Worm (Caenorhabditis elegans): ENCODE data around the gene abcx-1.

The abcx-1 gene

ce11 chrII:6519703-6520102 lies 12.3 kb upstream of the abcx-1 start:
- no peak for TF ChIP-seq ceh-28 (tag; optimal IDR thresholded peaks at IDR 0.05)
- TF ChIP-seq nhr-77 (tag; optimal IDR thresholded peaks at IDR 0.05): no peak
- TF ChIP-seq zag-1 (tag; optimal IDR thresholded peaks at IDR 0.05): no peak
- no peak for TF ChIP-seq elt-3 (tag; optimal IDR thresholded peaks at IDR 0.05)
- TF ChIP-seq ZK546.5 (tag; optimal IDR thresholded peaks at IDR 0.05): no peak
- no peak for TF ChIP-seq nhr-11 (tag; optimal IDR thresholded peaks at IDR 0.05)
- TF ChIP-seq nfya-1 (tag; optimal IDR thresholded peaks at IDR 0.05; ENCODE audit: insufficient read depth): no peak
- no peak for TF ChIP-seq egl-27 (tag; optimal IDR thresholded peaks at IDR 0.05)
- no peak for TF ChIP-seq ztf-11 (tag; optimal IDR thresholded peaks at IDR 0.05)
- TF ChIP-seq eor-1 (tag; optimal IDR thresholded peaks at IDR 0.05): no peak
- TF ChIP-seq hmg-11 (tag; optimal IDR thresholded peaks at IDR 0.05): no peak
- TF ChIP-seq sea-2 (GFP tag; optimal IDR thresholded peaks at IDR 0.05): no peak
- no peak for TF ChIP-seq pha-4 (tag; optimal IDR thresholded peaks at IDR 0.05)
- no peak for TF ChIP-seq tbx-2 (tag; optimal IDR thresholded peaks at IDR 0.05)

- no peak for TF ChIP-seq unc-39 (tag; optimal IDR thresholded peaks at IDR 0.05)
- peak; percentile 89 for TF ChIP-seq elt-2 (tag; optimal IDR thresholded peaks at IDR 0.05)
- no peak for TF ChIP-seq daf-12 (tag; optimal IDR thresholded peaks at IDR 0.05)
- TF ChIP-seq ama-1 (optimal IDR thresholded peaks at IDR 0.05): no peak
- TF ChIP-seq aly-2 (tag; optimal IDR thresholded peaks at IDR 0.05): no peak
- TF ChIP-seq egl-27 (tag; optimal IDR thresholded peaks at IDR 0.05): no peak
- TF ChIP-seq tbx-2 (tag; optimal IDR thresholded peaks at IDR 0.05): no peak
- TF ChIP-seq ceh-16 (tag; optimal IDR thresholded peaks at IDR 0.05): no peak
- TF ChIP-seq fkh-10 (GFP tag; optimal IDR thresholded peaks at IDR 0.05): no peak
- no peak for TF ChIP-seq skn-1 (tag; optimal IDR thresholded peaks at IDR 0.05)
- TF ChIP-seq fkh-2 (tag; optimal IDR thresholded peaks at IDR 0.05): no peak
- TF ChIP-seq nhr-23 (tag; optimal IDR thresholded peaks at IDR 0.05): no peak
- peak; percentile 91 for TF ChIP-seq pqm-1 (tag; optimal IDR thresholded peaks at IDR 0.05)
- TF ChIP-seq nhr-77 (tag; optimal IDR thresholded peaks at IDR 0.05): no peak
Measured at ce11 chrII:6520103-6520502, 11.9 kb upstream of the abcx-1 start.

ce11 chrII:6521316-6521715 lies 10.6 kb upstream of the abcx-1 start, which contains the start of gene toe-2:
toe-2 (minus strand) TSS chrII:6521385.
- TF ChIP-seq elt-2 (tag; optimal IDR thresholded peaks at IDR 0.05): peak; percentile 55
- TF ChIP-seq pqm-1 (tag; optimal IDR thresholded peaks at IDR 0.05): peak; percentile 18
- TF ChIP-seq mml-1 (tag; optimal IDR thresholded peaks at IDR 0.05): no peak
- no peak for TF ChIP-seq ztf-4 (tag; optimal IDR thresholded peaks at IDR 0.05)

ce11 chrII:6522622-6523254 lies 9.2 kb upstream of the abcx-1 start:
- TF ChIP-seq elt-1 (tag; optimal IDR thresholded peaks at IDR 0.05) (no peak), elt-3 (tag; optimal IDR thresholded peaks at IDR 0.05) (no peak), fkh-10 (GFP tag; optimal IDR thresholded peaks at IDR 0.05) (no peak), nhr-28 (tag; optimal IDR thresholded peaks at IDR 0.05) (no peak), nhr-25 (tag; optimal IDR thresholded peaks at IDR 0.05) (peak; percentile 65), fkh-2 (tag; optimal IDR thresholded peaks at IDR 0.05) (no peak), nhr-43 (tag; optimal IDR thresholded peaks at IDR 0.05; ENCODE audit: poor library complexity, severe bottlenecking) (peak; percentile 19), elt-2 (tag; optimal IDR thresholded peaks at IDR 0.05) (no peak), pqm-1 (tag; optimal IDR thresholded peaks at IDR 0.05) (peak; percentile 25), eor-1 (tag; optimal IDR thresholded peaks at IDR 0.05) (no peak), ceh-9 (tag; optimal IDR thresholded peaks at IDR 0.05) (no peak), nhr-77 (tag; optimal IDR thresholded peaks at IDR 0.05) (no peak), hmg-11 (tag; optimal IDR thresholded peaks at IDR 0.05) (no peak), R02D3.7 (tag; optimal IDR thresholded peaks at IDR 0.05) (no peak), nhr-23 (tag; optimal IDR thresholded peaks at IDR 0.05) (no peak), sea-2 (GFP tag; optimal IDR thresholded peaks at IDR 0.05) (no peak), nhr-237 (tag; optimal IDR thresholded peaks at IDR 0.05) (no peak), nhr-67 (tag; optimal IDR thresholded peaks at IDR 0.05) (no peak), ceh-28 (tag; optimal IDR thresholded peaks at IDR 0.05) (no peak), nfya-1 (tag; optimal IDR thresholded peaks at IDR 0.05; ENCODE audit: insufficient read depth) (no peak), lin-15B (tag; optimal IDR thresholded peaks at IDR 0.05) (no peak), nhr-11 (tag; optimal IDR thresholded peaks at IDR 0.05) (no peak), ceh-16 (tag; optimal IDR thresholded peaks at IDR 0.05) (no peak), mdl-1 (tag; optimal IDR thresholded peaks at IDR 0.05) (no peak), nhr-76 (tag; optimal IDR thresholded peaks at IDR 0.05) (no peak), lsy-12 (tag; optimal IDR thresholded peaks at IDR 0.05) (no peak), aly-2 (tag; optimal IDR thresholded peaks at IDR 0.05) (no peak), lin-39 (tag; optimal IDR thresholded peaks at IDR 0.05) (peak; percentile 30), jun-1 (tag; optimal IDR thresholded peaks at IDR 0.05) (no peak)
